Worm (Caenorhabditis elegans): ENCODE data around the gene mix-1.

Gene mix-1

DNA sequence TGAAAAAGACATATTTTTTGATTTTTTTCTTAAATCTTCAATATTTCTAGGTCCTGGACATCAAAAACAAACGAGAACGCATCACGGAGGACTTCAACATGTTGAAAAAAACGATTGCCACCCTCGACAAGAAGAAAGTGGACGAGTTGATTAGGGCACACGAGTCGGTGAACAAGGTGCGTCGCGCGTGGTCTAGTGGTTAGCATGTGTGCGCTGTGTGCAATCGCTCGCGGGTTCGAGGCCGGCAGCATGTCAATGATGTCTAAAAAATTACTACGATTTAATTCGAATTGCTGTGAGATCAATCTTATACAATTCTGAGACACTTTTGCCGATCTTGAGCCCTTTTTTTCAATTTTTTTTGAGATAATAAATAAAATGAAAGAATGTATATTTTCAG is 16.0 kb downstream of the mix-1 start (continued):
- TF ChIP-seq ztf-25 (GFP tag; IDR thresholded peaks at IDR 0.05), result peak; percentile 80; the same call in 1 of the 2 replicates
- peak; percentile 84 for TF ChIP-seq ceh-79 (tag; optimal IDR thresholded peaks at IDR 0.05)
- no peak for TF ChIP-seq egrh-3 (GFP tag; IDR thresholded peaks at IDR 0.05)
- peak; percentile 23 for TF ChIP-seq hlh-12 (tag; optimal IDR thresholded peaks at IDR 0.05)
- peak; percentile 75 for TF ChIP-seq snpc-3.4 (tag; optimal IDR thresholded peaks at IDR 0.05)
- peak; percentile 60 for TF ChIP-seq F22D6.2 (tag; optimal IDR thresholded peaks at IDR 0.05)
- peak; percentile 63; the same call in 1 of the 2 replicates for TF ChIP-seq egl-44 (GFP tag; IDR thresholded peaks at IDR 0.05)
- no peak for TF ChIP-seq gei-17 (GFP tag; optimal IDR thresholded peaks at IDR 0.05)
- peak; percentile 80 for TF ChIP-seq mcd-1 (GFP tag; IDR thresholded peaks at IDR 0.05)
- TF ChIP-seq tbx-9 (tag; optimal IDR thresholded peaks at IDR 0.05; ENCODE audit: borderline replicate concordance), result peak; percentile 38
- TF ChIP-seq cebp-1 (GFP tag; IDR thresholded peaks at IDR 0.05), result peak; percentile 37; the same call in 1 of the 2 replicates
- peak; percentile 76 for TF ChIP-seq cebp-1 (tag; optimal IDR thresholded peaks at IDR 0.05)
- peak; percentile 75 for TF ChIP-seq snpc-4 (GFP tag; optimal IDR thresholded peaks at IDR 0.05)
- peak; percentile 24 to 78 (median 72) for TF ChIP-seq snpc-4 (tag; optimal IDR thresholded peaks at IDR 0.05)
- TF ChIP-seq nhr-179 (tag; optimal IDR thresholded peaks at IDR 0.05), result no peak
- TF ChIP-seq zfh-2 (GFP tag; conservative IDR thresholded peaks at IDR 0.05), result peak; percentile 64
- peak; percentile 84 for TF ChIP-seq chd-7 (tag; optimal IDR thresholded peaks at IDR 0.05)
- peak; percentile 67 for TF ChIP-seq lsl-1 (GFP tag; optimal IDR thresholded peaks at IDR 0.05)
- peak; percentile 65; the same call in 1 of the 2 replicates for TF ChIP-seq rcor-1 (GFP tag; IDR thresholded peaks at IDR 0.05)
- TF ChIP-seq nhr-120 (GFP tag; IDR thresholded peaks at IDR 0.05), result peak; percentile 71; the same call in 1 of the 2 replicates
- peak; percentile 57 for TF ChIP-seq T26A5.8 (tag; optimal IDR thresholded peaks at IDR 0.05)
- TF ChIP-seq mes-4 (tag; optimal IDR thresholded peaks at IDR 0.05), result peak; percentile 82
- TF ChIP-seq Y56A3A.18 (GFP tag; IDR thresholded peaks at IDR 0.05), result 0 out of 2 replicates have a peak, but pooled peaks have one; percentile 61
- peak; percentile 69; the same call in 1 of the 2 replicates for TF ChIP-seq ceh-40 (GFP tag; IDR thresholded peaks at IDR 0.05)
- TF ChIP-seq madf-10 (tag; optimal IDR thresholded peaks at IDR 0.05), result peak; percentile 82
- peak; percentile 82 for TF ChIP-seq mxl-1 (tag; optimal IDR thresholded peaks at IDR 0.05)
- TF ChIP-seq F52B5.7 (tag; optimal IDR thresholded peaks at IDR 0.05), result peak; percentile 80
- peak; percentile 87 for TF ChIP-seq repo-1 (tag; optimal IDR thresholded peaks at IDR 0.05)
- TF ChIP-seq cebp-2 (GFP tag; IDR thresholded peaks at IDR 0.05), result peak; percentile 74; the same call in 1 of the 2 replicates
- TF ChIP-seq ceh-100 (GFP tag; IDR thresholded peaks at IDR 0.05), result peak; percentile 79
- peak; percentile 79 for TF ChIP-seq ztf-26 (tag; optimal IDR thresholded peaks at IDR 0.05)
- peak; percentile 69 for TF ChIP-seq F57A8.1 (GFP tag; optimal IDR thresholded peaks at IDR 0.05)
- no peak for TF ChIP-seq F39B2.1 (GFP tag; IDR thresholded peaks at IDR 0.05)
- TF ChIP-seq xnd-1 (tag; optimal IDR thresholded peaks at IDR 0.05), result no peak
- TF ChIP-seq dox-1 (GFP tag; IDR thresholded peaks at IDR 0.05), result peak; percentile 88
- TF ChIP-seq hrde-1 (tag; optimal IDR thresholded peaks at IDR 0.05; ENCODE audit: borderline replicate concordance), result peak; percentile 81
- peak; percentile 81 for TF ChIP-seq B0336.3 (GFP tag; IDR thresholded peaks at IDR 0.05)
- peak; percentile 76 to 94 for TF ChIP-seq rec-8 (tag; optimal IDR thresholded peaks at IDR 0.05)
- TF ChIP-seq lag-1 (GFP tag; IDR thresholded peaks at IDR 0.05), result no peak
- TF ChIP-seq dpl-1 (GFP tag; optimal IDR thresholded peaks at IDR 0.05), result no peak
- peak; percentile 65 for TF ChIP-seq K12H6.12 (tag; optimal IDR thresholded peaks at IDR 0.05)
- TF ChIP-seq lin-40 (tag; optimal IDR thresholded peaks at IDR 0.05), result peak; percentile 78
- peak; percentile 91 for TF ChIP-seq ZK185.1 (tag; optimal IDR thresholded peaks at IDR 0.05; ENCODE audit: poor library complexity, severe bottlenecking)
- TF ChIP-seq Y53G8AR.9 (GFP tag; conservative IDR thresholded peaks at IDR 0.05), result peak; percentile 88
- TF ChIP-seq let-607 (tag; optimal IDR thresholded peaks at IDR 0.05), result peak; percentile 13 to 61
- peak; percentile 58; the same call in 1 of the 2 replicates for TF ChIP-seq lir-1 (GFP tag; conservative IDR thresholded peaks at IDR 0.05)
- peak; percentile 63; the same call in 1 of the 2 replicates for TF ChIP-seq ztf-28 (GFP tag; IDR thresholded peaks at IDR 0.05)
- 0 out of 2 replicates have a peak, but pooled peaks have one; percentile 36 for TF ChIP-seq bed-2 (GFP tag; IDR thresholded peaks at IDR 0.05)

Measured in whole organism, young adult.